Worm (Caenorhabditis elegans): ENCODE results near the gene F02C12.2.

- TF ChIP-seq attf-5 (GFP tag; optimal IDR thresholded peaks at IDR 0.05): no peak
- no peak for TF ChIP-seq ztf-22 (GFP tag; optimal IDR thresholded peaks at IDR 0.05)
- no peak for TF ChIP-seq madf-10 (tag; optimal IDR thresholded peaks at IDR 0.05)
- no peak for TF ChIP-seq sdz-38 (tag; optimal IDR thresholded peaks at IDR 0.05)
- TF ChIP-seq unc-62 (GFP tag; optimal IDR thresholded peaks at IDR 0.05): no peak
- no peak for TF ChIP-seq nfya-1 (tag; optimal IDR thresholded peaks at IDR 0.05; ENCODE audit: borderline replicate concordance, insufficient read depth)
- no peak for TF ChIP-seq ama-1 (optimal IDR thresholded peaks at IDR 0.05)
- TF ChIP-seq ama-1 (GFP tag; optimal IDR thresholded peaks at IDR 0.05): no peak
- TF ChIP-seq lin-35 (GFP tag; optimal IDR thresholded peaks at IDR 0.05): no peak
- no peak for TF ChIP-seq F22D6.2 (tag; optimal IDR thresholded peaks at IDR 0.05)
- no peak for TF ChIP-seq athp-1 (tag; optimal IDR thresholded peaks at IDR 0.05)
- TF ChIP-seq unc-130 (GFP tag; optimal IDR thresholded peaks at IDR 0.05): no peak
- TF ChIP-seq aptf-3 (GFP tag; IDR thresholded peaks at IDR 0.05): no peak
- TF ChIP-seq nhr-90 (tag; optimal IDR thresholded peaks at IDR 0.05): no peak
Observed at ce11 chrX:13383273-13383672, 15.8 kb downstream of the F02C12.2 start.
